Worm (Caenorhabditis elegans) whole organism, L1 larva: ENCODE measurements around the gene nhr-283.

ENCODE experiments used
- ceh-8 ChIP-seq: fragments of 200-800 bp; sonication (Bioruptor generic); optimal IDR thresholded peaks from 2 replicates; lab custom pipeline; 2018; ENCODE audit warnings: mild to moderate bottlenecking, missing genetic modification characterization, moderate library complexity, missing compliant biosample characterization
- ceh-82 ChIP-seq, 3 experiments: fragments of 150-350 bp in 1 of 3; sonication (generic microtip) in 2 of 3; optimal IDR thresholded peaks; 2 replicates each; lab custom pipeline; 2014 to 2017; ENCODE audit warnings: missing biosample characterization in 3 of 3, missing genetic modification characterization in 3 of 3
- ets-5 ChIP-seq: fragments of 200-800 bp; sonication (Bioruptor generic); IDR thresholded peaks from 2 replicates; pipeline ENCODE4 v1.3.6; 2022; ENCODE audit warnings: missing genetic modification characterization, missing compliant biosample characterization
- fkh-10 ChIP-seq: sonication (generic microtip); optimal IDR thresholded peaks from 2 replicates; lab custom pipeline; 2017; ENCODE audit warnings: missing biosample characterization, missing genetic modification reagents, missing genetic modification characterization
- nhr-11 ChIP-seq: fragments of 150-350 bp; optimal IDR thresholded peaks from 2 replicates; lab custom pipeline; 2014; ENCODE audit warnings: missing biosample characterization, missing genetic modification characterization
- nhr-77 ChIP-seq: fragments of 150-350 bp; optimal IDR thresholded peaks from 2 replicates; lab custom pipeline; 2014; ENCODE audit warnings: missing biosample characterization, missing genetic modification characterization
- sptf-1 ChIP-seq: fragments of 150-350 bp; optimal IDR thresholded peaks from 2 replicates; lab custom pipeline; 2014; ENCODE audit warnings: missing biosample characterization, missing genetic modification characterization

- TF ChIP-seq ets-5 (GFP tag; lab: Robert Waterston, UW) (no peak), nhr-77 (no peak), ceh-82 (tag; optimal IDR thresholded peaks at IDR 0.05; lab: Kevin White, UChicago) (no peak), ceh-8 (GFP tag; lab: Kevin White, UChicago) (no peak), fkh-10 (GFP tag; lab: Kevin White, UChicago) (no peak), sptf-1 (tag; lab: Kevin White, UChicago) (no peak), nhr-11 (tag; lab: Kevin White, UChicago) (no peak)
Observed at ce11 chrV:15752049-15752448, 24.5 kb downstream of the nhr-283 start, which contains the start of gene str-43.
